Fruit fly (Drosophila melanogaster) whole organism, embryonic: Measurements from ENCODE around the gene pHCl-1.

Source experiments
- Atf-2 ChIP-seq: fragments of 200-800 bp; sonication (Bioruptor generic); optimal IDR thresholded peaks from 2 replicates; lab custom pipeline; 2016; ENCODE audit warnings: missing biosample characterization, missing genetic modification characterization
- CG10267 ChIP-seq: fragments of 200-800 bp; sonication (Bioruptor generic); optimal IDR thresholded peaks from 2 replicates; lab custom pipeline; 2018; ENCODE audit warnings: missing biosample characterization, mild to moderate bottlenecking, missing genetic modification characterization, moderate library complexity
- CG10366 ChIP-seq: fragments of 200-800 bp; sonication (Bioruptor generic); IDR thresholded peaks from 2 replicates; pipeline ENCODE4 v1.3.6; 2022; ENCODE audit warnings: missing biosample characterization, missing genetic modification characterization
- CG10462 ChIP-seq: fragments of 200-800 bp; sonication (Bioruptor generic); optimal IDR thresholded peaks from 2 replicates; lab custom pipeline; 2016; ENCODE audit warnings: missing biosample characterization, missing genetic modification characterization
- CG1233 ChIP-seq: fragments of 200-800 bp; sonication (Bioruptor generic); optimal IDR thresholded peaks from 4 replicates; lab custom pipeline; 2018; ENCODE audit warnings: missing biosample characterization, mild to moderate bottlenecking, missing genetic modification characterization
- CG14441 ChIP-seq: fragments of 200-800 bp; sonication (Bioruptor generic); IDR thresholded peaks from 2 replicates; pipeline ENCODE4 v1.3.6; 2022; ENCODE audit warnings: missing biosample characterization, missing genetic modification characterization
- CG14710 ChIP-seq: fragments of 200-800 bp; sonication (Bioruptor generic); optimal IDR thresholded peaks from 3 replicates; lab custom pipeline; 2019; ENCODE audit warnings: missing biosample characterization, mild to moderate bottlenecking, missing genetic modification characterization, moderate library complexity
- CG15479 ChIP-seq: fragments of 200-800 bp; sonication (Bioruptor generic); optimal IDR thresholded peaks from 3 replicates; lab custom pipeline; 2019; ENCODE audit warnings: missing biosample characterization, mild to moderate bottlenecking, missing genetic modification characterization, moderate library complexity
- CG17612 ChIP-seq: fragments of 200-800 bp; sonication (Bioruptor generic); IDR thresholded peaks from 2 replicates; pipeline ENCODE4 v1.3.6; 2022; ENCODE audit warnings: missing biosample characterization, missing genetic modification characterization
- CG18764 ChIP-seq: fragments of 200-800 bp; sonication (Bioruptor generic); optimal IDR thresholded peaks from 3 replicates; lab custom pipeline; 2016; ENCODE audit warnings: missing biosample characterization, missing genetic modification characterization
- CG2199 ChIP-seq: fragments of 200-800 bp; sonication (Bioruptor generic); IDR thresholded peaks from 3 replicates; pipeline ENCODE4 v1.3.6; 2022; ENCODE audit warnings: missing biosample characterization, missing genetic modification characterization
- CG2202 ChIP-seq: fragments of 200-800 bp; sonication (Bioruptor generic); optimal IDR thresholded peaks from 2 replicates; lab custom pipeline; 2018; ENCODE audit warnings: missing biosample characterization, mild to moderate bottlenecking, missing genetic modification characterization
- CG2889 ChIP-seq: fragments of 200-800 bp; sonication (Bioruptor generic); IDR thresholded peaks from 3 replicates; pipeline ENCODE4 v1.3.6; 2022; ENCODE audit warnings: missing biosample characterization, missing genetic modification characterization
- CG3065 ChIP-seq: fragments of 200-800 bp; sonication (Bioruptor generic); optimal IDR thresholded peaks from 2 replicates; lab custom pipeline; 2016; ENCODE audit warnings: missing biosample characterization, missing genetic modification characterization
- CG32772 ChIP-seq: fragments of 200-800 bp; sonication (Bioruptor generic); IDR thresholded peaks from 2 replicates; pipeline ENCODE4 v1.3.6; 2022; ENCODE audit warnings: missing biosample characterization, missing genetic modification characterization
- CG3995 ChIP-seq: fragments of 200-800 bp; sonication (Bioruptor generic); optimal IDR thresholded peaks from 3 replicates; lab custom pipeline; 2016; ENCODE audit warnings: missing biosample characterization, missing genetic modification characterization
- CG4424 ChIP-seq: fragments of 200-800 bp; sonication (Bioruptor generic); optimal IDR thresholded peaks from 3 replicates; lab custom pipeline; 2016; ENCODE audit warnings: missing biosample characterization, missing genetic modification characterization
- CG6854 ChIP-seq: fragments of 200-800 bp; sonication (Bioruptor generic); optimal IDR thresholded peaks from 3 replicates; lab custom pipeline; 2017; ENCODE audit warnings: missing biosample characterization, mild to moderate bottlenecking, missing genetic modification characterization
- CG9609 ChIP-seq: fragments of 200-800 bp; sonication (Bioruptor generic); optimal IDR thresholded peaks from 3 replicates; lab custom pipeline; 2016; ENCODE audit warnings: missing biosample characterization, missing genetic modification characterization
- D19A ChIP-seq: fragments of 200-800 bp; optimal IDR thresholded peaks from 3 replicates; lab custom pipeline; 2019; ENCODE audit warnings: missing biosample characterization, mild to moderate bottlenecking, missing genetic modification characterization, moderate library complexity
- D19B ChIP-seq: fragments of 200-800 bp; sonication (Bioruptor generic); optimal IDR thresholded peaks from 2 replicates; lab custom pipeline; 2017; ENCODE audit warnings: missing biosample characterization, mild to moderate bottlenecking, missing genetic modification characterization
- Doc3 ChIP-seq: fragments of 200-800 bp; sonication (Bioruptor generic); IDR thresholded peaks from 3 replicates; pipeline ENCODE4 v1.3.6; 2022; ENCODE audit warnings: missing biosample characterization, missing genetic modification characterization; ENCODE audit not compliant: partially characterized antibody
- Drgx ChIP-seq: fragments of 200-800 bp; sonication (Bioruptor generic); IDR thresholded peaks from 2 replicates; pipeline ENCODE4 v1.3.6; 2022; ENCODE audit warnings: missing biosample characterization, missing genetic modification characterization
- Ets65A ChIP-seq: fragments of 200-800 bp; sonication (Bioruptor generic); peaks from one replicate; lab custom pipeline; 2016; ENCODE audit warnings: missing biosample characterization, missing genetic modification characterization
- Fer1 ChIP-seq: fragments of 200-800 bp; sonication (Bioruptor generic); optimal IDR thresholded peaks from 2 replicates; lab custom pipeline; 2017; ENCODE audit warnings: missing biosample characterization, mild to moderate bottlenecking, missing genetic modification characterization
- Hand ChIP-seq: fragments of 200-800 bp; sonication (Bioruptor generic); optimal IDR thresholded peaks from 2 replicates; lab custom pipeline; 2017; ENCODE audit warnings: mild to moderate bottlenecking, missing biosample characterization, missing genetic modification reagents, missing genetic modification characterization
- Med ChIP-seq: fragments of 200-800 bp; sonication (Bioruptor generic); peaks from one replicate; lab custom pipeline; 2016; ENCODE audit warnings: missing biosample characterization, missing genetic modification characterization, mild to moderate bottlenecking, inconsistent platforms, moderate library complexity
- Mes4 ChIP-seq: fragments of 200-800 bp; sonication (Bioruptor generic); optimal IDR thresholded peaks from 2 replicates; lab custom pipeline; 2016; ENCODE audit warnings: missing biosample characterization, missing genetic modification characterization
- NC2α ChIP-seq: fragments of 200-800 bp; sonication (Bioruptor generic); optimal IDR thresholded peaks from 2 replicates; lab custom pipeline; 2016; ENCODE audit warnings: missing biosample characterization, missing genetic modification characterization
- Neu2 ChIP-seq: fragments of 200-800 bp; sonication (Bioruptor generic); optimal IDR thresholded peaks from 3 replicates; lab custom pipeline; 2016; ENCODE audit warnings: missing biosample characterization, missing genetic modification characterization, borderline replicate concordance
- Nf-YB ChIP-seq: fragments of 200-800 bp; sonication (Bioruptor generic); optimal IDR thresholded peaks from 3 replicates; lab custom pipeline; 2019; ENCODE audit warnings: missing biosample characterization, mild to moderate bottlenecking, missing genetic modification characterization, moderate library complexity
- Sox102F ChIP-seq: fragments of 200-800 bp; sonication (Bioruptor generic); optimal IDR thresholded peaks from 2 replicates; lab custom pipeline; 2018; ENCODE audit warnings: missing biosample characterization, mild to moderate bottlenecking, missing genetic modification characterization, moderate library complexity
- Sry-δ ChIP-seq: fragments of 200-800 bp; sonication (Bioruptor generic); optimal IDR thresholded peaks from 2 replicates; lab custom pipeline; 2016; ENCODE audit warnings: missing biosample characterization, missing genetic modification characterization
- Stat92E ChIP-seq, 3 experiments: fragments of >200 bp in 2 of 3; fragments of 200-800 bp in 1 of 3; sonication (Bioruptor generic) in 1 of 3; optimal IDR thresholded peaks; 2 replicates each; lab custom pipeline; 2017 to 2019; ENCODE audit warnings: missing biosample characterization in 3 of 3, missing genetic modification characterization in 3 of 3, mild to moderate bottlenecking in 1 of 3, moderate library complexity in 1 of 3
- TFAM ChIP-seq: fragments of 200-800 bp; sonication (Bioruptor generic); optimal IDR thresholded peaks from 2 replicates; lab custom pipeline; 2017; ENCODE audit warnings: missing biosample characterization, missing genetic modification characterization, inconsistent platforms
- Xrp1 ChIP-seq: fragments of 200-800 bp; sonication (Bioruptor generic); IDR thresholded peaks from 2 replicates; pipeline ENCODE4 v1.3.6; 2022; ENCODE audit warnings: missing biosample characterization, missing genetic modification characterization
- ac ChIP-seq: fragments of 200-800 bp; sonication (Bioruptor generic); optimal IDR thresholded peaks from 3 replicates; lab custom pipeline; 2017; ENCODE audit warnings: missing biosample characterization, mild to moderate bottlenecking, missing genetic modification characterization
- ap ChIP-seq: fragments of 200-800 bp; sonication (Bioruptor generic); IDR thresholded peaks from 2 replicates; pipeline ENCODE4 v1.3.6; 2022; ENCODE audit warnings: missing biosample characterization, missing genetic modification characterization
- chinmo ChIP-seq: fragments of 200-800 bp; sonication (Bioruptor generic); IDR thresholded peaks from 4 replicates; pipeline ENCODE4 v1.3.6; 2022; ENCODE audit warnings: missing biosample characterization, missing genetic modification characterization; ENCODE audit not compliant: partially characterized antibody
- esg ChIP-seq: fragments of 200-800 bp; sonication (Bioruptor generic); conservative IDR thresholded peaks from 2 replicates; pipeline ENCODE4 v1.3.6; 2022; ENCODE audit warnings: missing biosample characterization, missing genetic modification characterization
- ewg ChIP-seq: fragments of 200-800 bp; sonication (Bioruptor generic); optimal IDR thresholded peaks from 3 replicates; lab custom pipeline; 2017; ENCODE audit warnings: mild to moderate bottlenecking, missing biosample characterization, missing genetic modification reagents, missing genetic modification characterization
- eyg ChIP-seq: fragments of 200-800 bp; sonication (Bioruptor generic); optimal IDR thresholded peaks from 3 replicates; lab custom pipeline; 2016; ENCODE audit warnings: missing biosample characterization, missing genetic modification characterization
- ham ChIP-seq: fragments of 200-800 bp; sonication (Bioruptor generic); IDR thresholded peaks from 2 replicates; pipeline ENCODE4 v1.3.6; 2022; ENCODE audit warnings: missing biosample characterization, missing genetic modification characterization
- kni ChIP-seq: fragments of 200-800 bp; sonication (Bioruptor generic); optimal IDR thresholded peaks from 3 replicates; lab custom pipeline; 2017; ENCODE audit warnings: mild to moderate bottlenecking, missing biosample characterization, missing genetic modification reagents, missing genetic modification characterization
- lmd ChIP-seq: fragments of 200-800 bp; sonication (Bioruptor generic); IDR thresholded peaks from 2 replicates; pipeline ENCODE4 v1.3.6; 2022; ENCODE audit warnings: missing biosample characterization, missing genetic modification characterization
- otp ChIP-seq: fragments of 200-800 bp; sonication (Bioruptor generic); IDR thresholded peaks from 3 replicates; pipeline ENCODE4, ENCODE4 v1.3.6; 2022; ENCODE audit warnings: missing biosample characterization, missing genetic modification characterization
- pho ChIP-seq: fragments of 200-800 bp; sonication (Bioruptor generic); optimal IDR thresholded peaks from 2 replicates; lab custom pipeline; 2016; ENCODE audit warnings: missing biosample characterization, missing genetic modification characterization
- sisA ChIP-seq: fragments of 200-800 bp; sonication (Bioruptor generic); IDR thresholded peaks from 2 replicates; pipeline ENCODE4 v1.3.6; 2022; ENCODE audit warnings: missing biosample characterization, missing genetic modification characterization
- slp2 ChIP-seq: fragments of 200-800 bp; sonication (Bioruptor generic); optimal IDR thresholded peaks from 2 replicates; lab custom pipeline; 2016; ENCODE audit warnings: missing biosample characterization, missing genetic modification characterization
- tll ChIP-seq, 2 experiments: fragments of 200-800 bp in 1 of 2; fragments of >200 bp in 1 of 2; sonication (Bioruptor generic) in 1 of 2; optimal IDR thresholded peaks; 2 replicates each; lab custom pipeline; 2017 to 2019; ENCODE audit warnings: missing biosample characterization in 2 of 2, missing genetic modification characterization in 2 of 2, mild to moderate bottlenecking in 1 of 2, moderate library complexity in 1 of 2
- zen2 ChIP-seq: fragments of 200-800 bp; sonication (Bioruptor generic); IDR thresholded peaks from 3 replicates; pipeline ENCODE4 v1.3.6; 2022; ENCODE audit warnings: missing biosample characterization, missing genetic modification characterization; ENCODE audit not compliant: partially characterized antibody
- zf30C ChIP-seq: fragments of 200-800 bp; sonication (Bioruptor generic); optimal IDR thresholded peaks from 3 replicates; lab custom pipeline; 2018; ENCODE audit warnings: missing biosample characterization, mild to moderate bottlenecking, missing genetic modification characterization

The pHCl-1 gene

dm6 chr3L:15832146-15832545, 66.7 kb downstream of the pHCl-1 start, which contains the start of gene CG12713 (continued):
- TF ChIP-seq tll (GFP tag; optimal IDR thresholded peaks at IDR 0.05; lab: Kevin White, UChicago) = peak in 1 of 2 experiments; percentile 46
- no peak for TF ChIP-seq ap (GFP tag; lab: Robert Waterston, UW)
- TF ChIP-seq ac (GFP tag; lab: Kevin White, UChicago) = no peak
- no peak for TF ChIP-seq lmd
- TF ChIP-seq Sox102F (GFP tag; lab: Kevin White, UChicago) = no peak
- TF ChIP-seq CG15479 (GFP tag; lab: Kevin White, UChicago) = no peak
- no peak for TF ChIP-seq eyg
- peak; percentile 89 for TF ChIP-seq Med (GFP tag; lab: Kevin White, UChicago)
- TF ChIP-seq TFAM (GFP tag; lab: Kevin White, UChicago) = no peak
- TF ChIP-seq Fer1 = no peak
- TF ChIP-seq sisA (GFP tag; lab: Robert Waterston, UW) = no peak
- peak; percentile 24 for TF ChIP-seq CG2202 (tag; lab: Kevin White, UChicago)
- TF ChIP-seq CG14710 = peak; percentile 86
- no peak for TF ChIP-seq slp2
- no peak for TF ChIP-seq otp (GFP tag; lab: Robert Waterston, UW)
- no peak for TF ChIP-seq Mes4
- no peak for TF ChIP-seq esg (GFP tag; lab: Robert Waterston, UW)
- TF ChIP-seq CG3995 (GFP tag; lab: Kevin White, UChicago) = no peak
- TF ChIP-seq Xrp1 = no peak
- no peak for TF ChIP-seq Hand (GFP tag; lab: Kevin White, UChicago)
- no peak for TF ChIP-seq CG2889 (GFP tag; lab: Robert Waterston, UW)
- TF ChIP-seq ewg (GFP tag; lab: Kevin White, UChicago) = no peak
- no peak for TF ChIP-seq zf30C (GFP tag; lab: Kevin White, UChicago)
- TF ChIP-seq NC2α (GFP tag; lab: Kevin White, UChicago) = no peak
- TF ChIP-seq CG1233 (GFP tag; lab: Kevin White, UChicago) = no peak
- TF ChIP-seq D19A = peak; percentile 19
- TF ChIP-seq chinmo = 0 out of 4 replicates have a peak, but pooled peaks have one; percentile 23
- no peak for TF ChIP-seq CG10462 (GFP tag; lab: Kevin White, UChicago)
- no peak for TF ChIP-seq CG2199
- TF ChIP-seq Nf-YB (GFP tag; lab: Kevin White, UChicago) = no peak
- no peak for TF ChIP-seq ham (GFP tag; lab: Robert Waterston, UW)
- peak; percentile 5 for TF ChIP-seq Ets65A (GFP tag; lab: Kevin White, UChicago)
- no peak; the same call in 1 of the 3 replicates for TF ChIP-seq zen2 (GFP tag; lab: Robert Waterston, UW)
- no peak for TF ChIP-seq CG3065 (GFP tag; lab: Kevin White, UChicago)
- no peak for TF ChIP-seq Atf-2 (GFP tag; lab: Kevin White, UChicago)
- peak; percentile 83 for TF ChIP-seq Sry-δ (GFP tag; lab: Kevin White, UChicago)
- no peak for TF ChIP-seq CG17612 (GFP tag; lab: Robert Waterston, UW)
- peak; percentile 45 for TF ChIP-seq CG10267
- TF ChIP-seq CG9609 (GFP tag; lab: Kevin White, UChicago) = no peak
- peak; percentile 81 for TF ChIP-seq Doc3 (GFP tag; lab: Robert Waterston, UW)
- TF ChIP-seq kni (GFP tag; lab: Kevin White, UChicago) = no peak
- no peak for TF ChIP-seq pho
- no peak for TF ChIP-seq CG14441 (GFP tag; lab: Robert Waterston, UW)
- no peak for TF ChIP-seq Neu2
- TF ChIP-seq Drgx (GFP tag; lab: Robert Waterston, UW) = no peak
- peak; percentile 20 for TF ChIP-seq CG4424 (GFP tag; lab: Kevin White, UChicago)
- no peak for TF ChIP-seq CG6854 (GFP tag; lab: Kevin White, UChicago)
- TF ChIP-seq D19B (GFP tag; lab: Kevin White, UChicago) = no peak
- peak in 1 of 3 experiments; percentile 25 for TF ChIP-seq Stat92E (GFP tag; optimal IDR thresholded peaks at IDR 0.05; lab: Kevin White, UChicago)
- TF ChIP-seq CG18764 (GFP tag; lab: Kevin White, UChicago) = no peak
- TF ChIP-seq CG10366 = no peak
- no peak for TF ChIP-seq CG32772
